Worm (Caenorhabditis elegans) whole organism, L1 larva: ENCODE data around the gene szy-20.

Source experiments
- aha-1 ChIP-seq: fragments of 150-350 bp; optimal IDR thresholded peaks from 2 replicates; lab custom pipeline; 2014; ENCODE audit warnings: missing biosample characterization, missing genetic modification characterization
- ceh-82 ChIP-seq, 3 experiments: fragments of 150-350 bp in 1 of 3; sonication (generic microtip) in 2 of 3; optimal IDR thresholded peaks; 2 replicates each; lab custom pipeline; 2014 to 2017; ENCODE audit warnings: missing biosample characterization in 3 of 3, missing genetic modification characterization in 3 of 3
- ceh-88 ChIP-seq: fragments of 200-800 bp; sonication (Bioruptor generic); IDR thresholded peaks from 2 replicates; pipeline ENCODE4 v1.3.6; 2022; ENCODE audit warnings: missing genetic modification characterization, missing compliant biosample characterization
- ces-1 ChIP-seq: fragments of 150-350 bp; optimal IDR thresholded peaks from 2 replicates; lab custom pipeline; 2014; ENCODE audit warnings: missing biosample characterization, missing genetic modification reagents, missing genetic modification characterization
- efl-1 ChIP-seq, 4 experiments: fragments of 150-350 bp; optimal IDR thresholded peaks in 3 of 4; peaks in 1 of 4; 1 replicate in 1 of 4; 2 replicates in 3 of 4; lab custom pipeline; 2014; ENCODE audit warnings: missing biosample characterization in 2 of 4, missing genetic modification characterization in 2 of 4, missing genetic modification reagents in 2 of 4
- elt-3 ChIP-seq, 6 experiments: fragments of 150-350 bp in 1 of 6; sonication (generic microtip); optimal IDR thresholded peaks; 2 replicates each; lab custom pipeline; 2017 to 2018; ENCODE audit warnings: missing biosample characterization in 6 of 6, missing genetic modification characterization in 6 of 6, inconsistent platforms in 1 of 6
- lin-15B ChIP-seq: fragments of 150-350 bp; sonication (generic microtip); optimal IDR thresholded peaks from 3 replicates; lab custom pipeline; 2014; ENCODE audit warnings: missing biosample characterization, missing genetic modification characterization
- lsy-2 ChIP-seq, 2 experiments: fragments of 150-350 bp; optimal IDR thresholded peaks; 2 replicates each; lab custom pipeline; 2014; ENCODE audit warnings: missing biosample characterization in 2 of 2, missing genetic modification characterization in 2 of 2
- nhr-28 ChIP-seq: fragments of 150-350 bp; optimal IDR thresholded peaks from 2 replicates; lab custom pipeline; 2014; ENCODE audit warnings: missing biosample characterization, missing genetic modification characterization
- nhr-76 ChIP-seq: sonication (generic microtip); optimal IDR thresholded peaks from 2 replicates; lab custom pipeline; 2017; ENCODE audit warnings: missing biosample characterization, missing genetic modification characterization
- pag-3 ChIP-seq: sonication (generic microtip); optimal IDR thresholded peaks from 2 replicates; lab custom pipeline; 2017; ENCODE audit warnings: missing genetic modification characterization, mild to moderate bottlenecking, missing compliant biosample characterization, antibody characterized with exemption, borderline replicate concordance; ENCODE audit not compliant: insufficient read depth
- sptf-1 ChIP-seq: fragments of 150-350 bp; optimal IDR thresholded peaks from 2 replicates; lab custom pipeline; 2014; ENCODE audit warnings: missing biosample characterization, missing genetic modification characterization
- unc-62 ChIP-seq: fragments of 150-350 bp; optimal IDR thresholded peaks from 2 replicates; lab custom pipeline; 2014; ENCODE audit warnings: missing biosample characterization, missing genetic modification reagents, missing genetic modification characterization
- ztf-11 ChIP-seq, 2 experiments: sonication (generic microtip); optimal IDR thresholded peaks; 2 replicates each; lab custom pipeline; 2016 to 2017; ENCODE audit warnings: missing genetic modification characterization in 2 of 2, missing biosample characterization in 1 of 2, missing compliant biosample characterization in 1 of 2

ce11 chrII:9001743-9002222 lies 32.6 kb upstream of the szy-20 start, which contains the start of gene F44G4.6:
- TF ChIP-seq lin-15B (tag; lab: Kevin White, UChicago) (no peak), ztf-11 (tag; optimal IDR thresholded peaks at IDR 0.05; lab: Kevin White, UChicago) (no peak), efl-1 (optimal IDR thresholded peaks at IDR 0.05; lab: Kevin White, UChicago) (no peak), efl-1 (GFP tag; optimal IDR thresholded peaks at IDR 0.05 in 1 of 2; lab: Kevin White, UChicago) (peak in 1 of 2 experiments; percentile 28), ceh-88 (GFP tag; lab: Robert Waterston, UW) (no peak), unc-62 (GFP tag; lab: Kevin White, UChicago) (no peak), aha-1 (no peak), ces-1 (GFP tag; lab: Kevin White, UChicago) (no peak), elt-3 (tag; optimal IDR thresholded peaks at IDR 0.05; lab: Kevin White, UChicago) (no peak), ceh-82 (tag; optimal IDR thresholded peaks at IDR 0.05; lab: Kevin White, UChicago) (no peak), sptf-1 (tag; lab: Kevin White, UChicago) (no peak), lsy-2 (tag; optimal IDR thresholded peaks at IDR 0.05; lab: Kevin White, UChicago) (no peak), nhr-28 (tag; lab: Kevin White, UChicago) (no peak), nhr-76 (tag; lab: Kevin White, UChicago) (no peak), pag-3 (no peak)
